Fruit fly (Drosophila melanogaster) whole organism, prepupa: ENCODE data around the gene CG42371.

Source experiments
- Blimp-1 ChIP-seq: fragments of 200-800 bp; sonication (Bioruptor generic); optimal IDR thresholded peaks from 3 replicates; lab custom pipeline; 2017; ENCODE audit warnings: missing biosample characterization, missing genetic modification characterization, mild to moderate bottlenecking, moderate library complexity, missing genetic modification reagents
- CG10631 ChIP-seq: fragments of 200-800 bp; sonication (Bioruptor generic); optimal IDR thresholded peaks from 2 replicates; lab custom pipeline; 2016; ENCODE audit warnings: missing biosample characterization, missing genetic modification characterization
- CG10669 ChIP-seq: fragments of 200-800 bp; sonication (Bioruptor generic); optimal IDR thresholded peaks from 3 replicates; lab custom pipeline; 2018; ENCODE audit warnings: missing biosample characterization, mild to moderate bottlenecking, missing genetic modification characterization, moderate library complexity
- CG11762 ChIP-seq: fragments of 200-800 bp; sonication (Bioruptor generic); optimal IDR thresholded peaks from 3 replicates; lab custom pipeline; 2016; ENCODE audit warnings: missing biosample characterization, missing genetic modification characterization; ENCODE audit not compliant: insufficient read depth
- CG15336 ChIP-seq: fragments of 200-800 bp; sonication (Bioruptor generic); IDR thresholded peaks from 2 replicates; pipeline ENCODE4 v1.3.6; 2022; ENCODE audit warnings: missing biosample characterization, missing genetic modification characterization
- CG16779 ChIP-seq: fragments of 200-800 bp; sonication (Bioruptor generic); optimal IDR thresholded peaks from 3 replicates; lab custom pipeline; 2017; ENCODE audit warnings: missing biosample characterization, mild to moderate bottlenecking, missing genetic modification characterization
- CG3032 ChIP-seq: fragments of 200-800 bp; optimal IDR thresholded peaks from 2 replicates; lab custom pipeline; 2019; ENCODE audit warnings: missing biosample characterization, mild to moderate bottlenecking, missing genetic modification characterization, moderate library complexity
- CG32006 ChIP-seq: fragments of 200-800 bp; sonication (Bioruptor generic); optimal IDR thresholded peaks from 3 replicates; lab custom pipeline; 2017; ENCODE audit warnings: missing biosample characterization, mild to moderate bottlenecking, missing genetic modification characterization
- CG34406 ChIP-seq: fragments of 200-800 bp; sonication (Bioruptor generic); optimal IDR thresholded peaks from 3 replicates; lab custom pipeline; 2016; ENCODE audit warnings: missing biosample characterization, missing genetic modification characterization
- CG3919 ChIP-seq: fragments of 200-800 bp; sonication (Bioruptor generic); optimal IDR thresholded peaks from 3 replicates; lab custom pipeline; 2016; ENCODE audit warnings: missing biosample characterization, missing genetic modification characterization
- CG4318 ChIP-seq: fragments of 200-800 bp; sonication (Bioruptor generic); optimal IDR thresholded peaks from 3 replicates; lab custom pipeline; 2017; ENCODE audit warnings: missing biosample characterization, mild to moderate bottlenecking, missing genetic modification characterization
- CG6163 ChIP-seq: fragments of 200-800 bp; sonication (Bioruptor generic); IDR thresholded peaks from 3 replicates; pipeline ENCODE4 v1.3.6; 2022; ENCODE audit warnings: missing biosample characterization, missing genetic modification characterization
- CG6276 ChIP-seq: fragments of 200-800 bp; sonication (Bioruptor generic); optimal IDR thresholded peaks from 2 replicates; lab custom pipeline; 2017; ENCODE audit warnings: missing biosample characterization, mild to moderate bottlenecking, missing genetic modification characterization
- CG6792 ChIP-seq: fragments of 200-800 bp; sonication (Bioruptor generic); optimal IDR thresholded peaks from 3 replicates; lab custom pipeline; 2016; ENCODE audit warnings: missing biosample characterization, missing genetic modification characterization
- CG6808 ChIP-seq: fragments of 200-800 bp; sonication (Bioruptor generic); optimal IDR thresholded peaks from 3 replicates; lab custom pipeline; 2017; ENCODE audit warnings: missing biosample characterization, missing genetic modification characterization, mild to moderate bottlenecking, moderate library complexity, missing genetic modification reagents
- CG6854 ChIP-seq: fragments of 200-800 bp; sonication (Bioruptor generic); optimal IDR thresholded peaks from 2 replicates; lab custom pipeline; 2017; ENCODE audit warnings: missing biosample characterization, mild to moderate bottlenecking, missing genetic modification characterization
- CG7368 ChIP-seq: fragments of 200-800 bp; sonication (Bioruptor generic); optimal IDR thresholded peaks from 3 replicates; lab custom pipeline; 2016; ENCODE audit warnings: missing biosample characterization, missing genetic modification characterization
- CG8119 ChIP-seq: fragments of 200-800 bp; sonication (Bioruptor generic); IDR thresholded peaks from 3 replicates; pipeline ENCODE4 v1.3.6; 2022; ENCODE audit warnings: missing biosample characterization, missing genetic modification characterization
- CG8319 ChIP-seq: fragments of 200-800 bp; sonication (Bioruptor generic); optimal IDR thresholded peaks from 3 replicates; lab custom pipeline; 2016; ENCODE audit warnings: missing biosample characterization, missing genetic modification characterization
- CG8632 ChIP-seq: fragments of 200-800 bp; sonication (Bioruptor generic); optimal IDR thresholded peaks from 3 replicates; lab custom pipeline; 2016; ENCODE audit warnings: missing biosample characterization, missing genetic modification characterization
- CG9139 ChIP-seq: fragments of 200-800 bp; sonication (Bioruptor generic); optimal IDR thresholded peaks from 3 replicates; lab custom pipeline; 2017; ENCODE audit warnings: missing biosample characterization, mild to moderate bottlenecking, missing genetic modification characterization
- Eip75B ChIP-seq: fragments of 200-800 bp; sonication (Bioruptor generic); optimal IDR thresholded peaks from 3 replicates; lab custom pipeline; 2016; ENCODE audit warnings: missing biosample characterization, missing genetic modification characterization
- Eip78C ChIP-seq: fragments of 200-800 bp; sonication (Bioruptor generic); peaks from one replicate; lab custom pipeline; 2016; ENCODE audit warnings: missing biosample characterization, missing genetic modification characterization
- Ets21C ChIP-seq: fragments of 200-800 bp; sonication (Bioruptor generic); optimal IDR thresholded peaks from 3 replicates; lab custom pipeline; 2016; ENCODE audit warnings: missing biosample characterization, missing genetic modification characterization
- Ets96B ChIP-seq: fragments of 200-800 bp; optimal IDR thresholded peaks from 2 replicates; lab custom pipeline; 2019; ENCODE audit warnings: missing biosample characterization, mild to moderate bottlenecking, missing genetic modification characterization, moderate library complexity
- Gug ChIP-seq: fragments of 200-800 bp; sonication (Bioruptor generic); IDR thresholded peaks from 2 replicates; pipeline ENCODE4 v1.3.6; 2022; ENCODE audit warnings: missing biosample characterization, missing genetic modification characterization
- Hr38 ChIP-seq: sonication (Bioruptor generic); optimal IDR thresholded peaks from 2 replicates; lab custom pipeline; 2016; ENCODE audit warnings: missing biosample characterization, missing genetic modification characterization
- Hr4 ChIP-seq: fragments of 200-800 bp; sonication (Bioruptor generic); optimal IDR thresholded peaks from 3 replicates; lab custom pipeline; 2016; ENCODE audit warnings: missing biosample characterization, missing genetic modification characterization
- Lpt ChIP-seq: fragments of 200-800 bp; sonication (Bioruptor generic); optimal IDR thresholded peaks from 3 replicates; lab custom pipeline; 2016; ENCODE audit warnings: missing biosample characterization, missing genetic modification characterization
- Met ChIP-seq: fragments of 200-800 bp; sonication (Bioruptor generic); optimal IDR thresholded peaks from 3 replicates; lab custom pipeline; 2016; ENCODE audit warnings: missing biosample characterization, missing genetic modification characterization
- OdsH ChIP-seq: fragments of 200-800 bp; sonication (Bioruptor generic); optimal IDR thresholded peaks from 3 replicates; lab custom pipeline; 2016; ENCODE audit warnings: missing biosample characterization, missing genetic modification characterization
- Smox ChIP-seq: fragments of 200-800 bp; sonication (Bioruptor generic); optimal IDR thresholded peaks from 3 replicates; lab custom pipeline; 2016; ENCODE audit warnings: missing biosample characterization, missing genetic modification characterization
- Sox102F ChIP-seq: fragments of 200-800 bp; sonication (Bioruptor generic); optimal IDR thresholded peaks from 2 replicates; lab custom pipeline; 2016; ENCODE audit warnings: missing biosample characterization, mild to moderate bottlenecking, missing genetic modification characterization
- Sox14 ChIP-seq: fragments of 200-800 bp; sonication (Bioruptor generic); optimal IDR thresholded peaks from 3 replicates; lab custom pipeline; 2016; ENCODE audit warnings: missing biosample characterization, missing genetic modification characterization
- Sox15 ChIP-seq: fragments of 200-800 bp; sonication (Bioruptor generic); optimal IDR thresholded peaks from 3 replicates; lab custom pipeline; 2016; ENCODE audit warnings: missing biosample characterization, missing genetic modification characterization
- acj6 ChIP-seq: fragments of 200-800 bp; sonication (Bioruptor generic); optimal IDR thresholded peaks from 3 replicates; lab custom pipeline; 2016; ENCODE audit warnings: missing biosample characterization, missing genetic modification characterization
- dac ChIP-seq: fragments of 200-800 bp; sonication (Bioruptor generic); optimal IDR thresholded peaks from 2 replicates; lab custom pipeline; 2017; ENCODE audit warnings: missing biosample characterization, mild to moderate bottlenecking, missing genetic modification characterization
- dsx ChIP-seq: fragments of 200-800 bp; optimal IDR thresholded peaks from 3 replicates; lab custom pipeline; 2019; ENCODE audit warnings: missing biosample characterization, mild to moderate bottlenecking, missing genetic modification characterization, moderate library complexity; ENCODE audit not compliant: poor library complexity, severe bottlenecking
- esn ChIP-seq: fragments of 200-800 bp; sonication (Bioruptor generic); optimal IDR thresholded peaks from 2 replicates; lab custom pipeline; 2016; ENCODE audit warnings: missing biosample characterization, mild to moderate bottlenecking, missing genetic modification characterization, moderate library complexity
- fd59A ChIP-seq: fragments of 200-800 bp; sonication (Bioruptor generic); optimal IDR thresholded peaks from 2 replicates; lab custom pipeline; 2017; ENCODE audit warnings: missing biosample characterization, mild to moderate bottlenecking, missing genetic modification characterization, missing genetic modification reagents
- fkh ChIP-seq: fragments of 200-800 bp; sonication (Bioruptor generic); optimal IDR thresholded peaks from 3 replicates; lab custom pipeline; 2017; ENCODE audit warnings: missing biosample characterization, mild to moderate bottlenecking, missing genetic modification characterization, moderate library complexity
- lz ChIP-seq: fragments of 200-800 bp; sonication (Bioruptor generic); optimal IDR thresholded peaks from 3 replicates; lab custom pipeline; 2016; ENCODE audit warnings: missing biosample characterization, missing genetic modification characterization
- salr ChIP-seq, 2 experiments: fragments of 200-800 bp; sonication (Bioruptor generic); optimal IDR thresholded peaks; 3 replicates each; lab custom pipeline; 2016 to 2018; ENCODE audit warnings: missing biosample characterization in 2 of 2, missing genetic modification characterization in 2 of 2, mild to moderate bottlenecking in 1 of 2
- spab ChIP-seq: fragments of 200-800 bp; sonication (Bioruptor generic); optimal IDR thresholded peaks from 2 replicates; lab custom pipeline; 2017; ENCODE audit warnings: missing biosample characterization, mild to moderate bottlenecking, missing genetic modification characterization, missing genetic modification reagents
- ss ChIP-seq, 2 experiments: fragments of 200-800 bp; sonication (Bioruptor generic); optimal IDR thresholded peaks; 2 replicates in 1 of 2; 3 replicates in 1 of 2; lab custom pipeline; 2017 to 2018; ENCODE audit warnings: mild to moderate bottlenecking in 2 of 2, missing biosample characterization in 2 of 2, missing genetic modification characterization in 2 of 2, moderate library complexity in 1 of 2
- svp ChIP-seq: fragments of 200-800 bp; sonication (Bioruptor generic); peaks from one replicate; lab custom pipeline; 2016; ENCODE audit warnings: missing biosample characterization, missing genetic modification characterization
- topi ChIP-seq: fragments of 200-800 bp; sonication (Bioruptor generic); optimal IDR thresholded peaks from 3 replicates; lab custom pipeline; 2016; ENCODE audit warnings: missing biosample characterization, missing genetic modification characterization
- vri ChIP-seq: fragments of 200-800 bp; sonication (Bioruptor generic); optimal IDR thresholded peaks from 3 replicates; lab custom pipeline; 2016; ENCODE audit warnings: missing biosample characterization, mild to moderate bottlenecking, missing genetic modification characterization

The CG42371 gene

dm6 chr2L:2184129-2184528 is 32.9 kb downstream of the CG42371 start (continued):
- TF ChIP-seq Hr38 (GFP tag; lab: Kevin White, UChicago) (peak; percentile 25), CG9139 (GFP tag; lab: Kevin White, UChicago) (no peak), CG15336 (GFP tag; lab: Robert Waterston, UW) (peak; percentile 59), CG8632 (no peak), CG6163 (GFP tag; lab: Robert Waterston, UW) (0 out of 3 replicates have a peak, but pooled peaks have one; percentile 19), CG4318 (GFP tag; lab: Kevin White, UChicago) (peak; percentile 41)
- TF ChIP-seq, all 60 proteins: peak for 15

- TF ChIP-seq Sox102F (GFP tag; lab: Kevin White, UChicago) (no peak), CG10669 (peak; percentile 80), CG3919 (GFP tag; lab: Kevin White, UChicago) (peak; percentile 75), CG6808 (GFP tag; lab: Kevin White, UChicago) (peak; percentile 81), topi (no peak), CG34406 (GFP tag; lab: Kevin White, UChicago) (peak; percentile 0), CG6163 (GFP tag; lab: Robert Waterston, UW) (peak; percentile 89), Sox15 (GFP tag; lab: Kevin White, UChicago) (no peak), salr (GFP tag; optimal IDR thresholded peaks at IDR 0.05; lab: Kevin White, UChicago) (peak; percentile 61 to 76), Eip78C (GFP tag; lab: Kevin White, UChicago) (peak; percentile 86), Hr4 (peak; percentile 36), OdsH (peak; percentile 66), fkh (GFP tag; lab: Kevin White, UChicago) (no peak), CG6854 (GFP tag; lab: Kevin White, UChicago) (no peak), Gug (GFP tag; lab: Robert Waterston, UW) (peak; percentile 17; the same call in 1 of the 2 replicates), vri (no peak), CG6276 (GFP tag; lab: Kevin White, UChicago) (peak; percentile 31), dac (GFP tag; lab: Kevin White, UChicago) (peak; percentile 7), fd59A (peak; percentile 78), CG32006 (peak; percentile 57), CG15336 (GFP tag; lab: Robert Waterston, UW) (peak; percentile 66), CG3032 (tag; lab: Kevin White, UChicago) (peak; percentile 84), CG8119 (GFP tag; lab: Robert Waterston, UW) (peak; percentile 62), CG10631 (GFP tag; lab: Kevin White, UChicago) (peak; percentile 72), CG16779 (tag; lab: Kevin White, UChicago) (peak; percentile 64), acj6 (GFP tag; lab: Kevin White, UChicago) (peak; percentile 59), lz (GFP tag; lab: Kevin White, UChicago) (no peak), Met (no peak), CG8632 (peak; percentile 32), ss (GFP tag; optimal IDR thresholded peaks at IDR 0.05; lab: Kevin White, UChicago) (peak; percentile 61 to 86), CG11762 (GFP tag; lab: Kevin White, UChicago) (peak; percentile 23), esn (no peak), Sox14 (peak; percentile 80), svp (no peak), Smox (no peak), spab (GFP tag; lab: Kevin White, UChicago) (peak; percentile 84), CG6792 (peak; percentile 42), Blimp-1 (GFP tag; lab: Kevin White, UChicago) (no peak), Ets96B (tag; lab: Kevin White, UChicago) (peak; percentile 82), Lpt (peak; percentile 16), CG7368 (GFP tag; lab: Kevin White, UChicago) (peak; percentile 59), dsx (peak; percentile 76), Ets21C (GFP tag; lab: Kevin White, UChicago) (no peak), Eip75B (GFP tag; lab: Kevin White, UChicago) (peak; percentile 75), CG8319 (GFP tag; lab: Kevin White, UChicago) (no peak)
Observed at dm6 chr2L:2182735-2183340, 34.2 kb downstream of the CG42371 start.
